Worm (Caenorhabditis elegans) whole organism, L4 larva: ENCODE measurements around the gene Y61B8B.3.

Source experiments
- F10B5.3 ChIP-seq: sonication (generic microtip); optimal IDR thresholded peaks from 2 replicates; lab custom pipeline; 2016; ENCODE audit warnings: mild to moderate bottlenecking, missing genetic modification characterization, missing compliant biosample characterization
- Y75B8A.6 ChIP-seq: fragments of 200-800 bp; sonication (Bioruptor generic); IDR thresholded peaks from 2 replicates; pipeline ENCODE4 v1.3.6; 2022; ENCODE audit warnings: missing genetic modification reagents, missing genetic modification characterization, missing compliant biosample characterization
- ZK337.2 ChIP-seq: fragments of 200-800 bp; sonication (Bioruptor generic); IDR thresholded peaks from 2 replicates; pipeline ENCODE4 v1.3.6; 2022; ENCODE audit warnings: missing genetic modification reagents, missing genetic modification characterization, missing compliant biosample characterization
- aly-2 ChIP-seq: sonication (generic microtip); optimal IDR thresholded peaks from 2 replicates; lab custom pipeline; 2018; ENCODE audit warnings: missing biosample characterization, missing genetic modification characterization
- ama-1 ChIP-seq: fragments of 150-350 bp; optimal IDR thresholded peaks from 2 replicates; lab custom pipeline; 2014; ENCODE audit warnings: inconsistent platforms, mixed read lengths
- ceh-20 ChIP-seq: fragments of 200-800 bp; sonication (Bioruptor generic); IDR thresholded peaks from 2 replicates; pipeline ENCODE4 v1.3.6; 2022; ENCODE audit warnings: missing genetic modification reagents, missing genetic modification characterization, missing compliant biosample characterization
- ceh-32 ChIP-seq: sonication (generic microtip); optimal IDR thresholded peaks from 2 replicates; lab custom pipeline; 2016; ENCODE audit warnings: mild to moderate bottlenecking, missing genetic modification characterization, missing compliant biosample characterization; ENCODE audit not compliant: poor library complexity
- ceh-44 ChIP-seq: fragments of 200-800 bp; sonication (Bioruptor generic); IDR thresholded peaks from 2 replicates; pipeline ENCODE4 v1.3.6; 2022; ENCODE audit warnings: missing genetic modification reagents, missing genetic modification characterization, missing compliant biosample characterization
- daf-16 ChIP-seq, 3 experiments: sonication (generic microtip); optimal IDR thresholded peaks; 2 replicates each; lab custom pipeline; 2016 to 2017; ENCODE audit warnings: missing genetic modification characterization in 3 of 3, missing genetic modification reagents in 3 of 3, mild to moderate bottlenecking in 2 of 3, missing compliant biosample characterization in 2 of 3, missing biosample characterization in 1 of 3, moderate library complexity in 1 of 3
- daf-8 ChIP-seq: fragments of 200-800 bp; sonication (Bioruptor generic); IDR thresholded peaks from 2 replicates; pipeline ENCODE4 v1.3.6; 2022; ENCODE audit warnings: missing genetic modification characterization, missing compliant biosample characterization
- dmd-6 ChIP-seq: fragments of 200-800 bp; sonication (Bioruptor generic); IDR thresholded peaks from 2 replicates; pipeline ENCODE4 v1.3.6; 2022; ENCODE audit warnings: missing genetic modification reagents, missing genetic modification characterization, missing compliant biosample characterization
- dmd-9 ChIP-seq: fragments of 200-800 bp; sonication (Bioruptor generic); IDR thresholded peaks from 2 replicates; pipeline ENCODE4 v1.3.6; 2022; ENCODE audit warnings: missing genetic modification reagents, missing genetic modification characterization, missing compliant biosample characterization
- duxl-1 ChIP-seq: sonication (generic microtip); optimal IDR thresholded peaks from 2 replicates; lab custom pipeline; 2016; ENCODE audit warnings: mild to moderate bottlenecking, missing genetic modification characterization, moderate library complexity, missing compliant biosample characterization; ENCODE audit not compliant: poor library complexity
- dve-1 ChIP-seq: sonication (generic microtip); optimal IDR thresholded peaks from 2 replicates; lab custom pipeline; 2017; ENCODE audit warnings: antibody characterized with exemption, mild to moderate bottlenecking, missing genetic modification characterization, missing compliant biosample characterization; ENCODE audit not compliant: insufficient read depth
- egl-27 ChIP-seq: sonication (generic microtip); optimal IDR thresholded peaks from 3 replicates; lab custom pipeline; 2017; ENCODE audit warnings: missing biosample characterization, missing genetic modification reagents, missing genetic modification characterization
- egl-43 ChIP-seq: fragments of 200-800 bp; sonication (Bioruptor generic); IDR thresholded peaks from 2 replicates; pipeline ENCODE4 v1.3.6; 2022; ENCODE audit warnings: missing genetic modification reagents, missing genetic modification characterization, missing compliant biosample characterization
- fkh-10 ChIP-seq: fragments of 150-350 bp; optimal IDR thresholded peaks from 2 replicates; lab custom pipeline; 2014; ENCODE audit warnings: missing biosample characterization, missing genetic modification reagents, missing genetic modification characterization
- fos-1 ChIP-seq: fragments of 150-350 bp; optimal IDR thresholded peaks from 2 replicates; lab custom pipeline; 2014; ENCODE audit warnings: missing biosample characterization, missing genetic modification characterization
- gei-8 ChIP-seq: fragments of 200-800 bp; sonication (Bioruptor generic); optimal IDR thresholded peaks from 2 replicates; lab custom pipeline; 2018; ENCODE audit warnings: mild to moderate bottlenecking, missing genetic modification characterization, missing compliant biosample characterization
- hif-1 ChIP-seq, 2 experiments: sonication (generic microtip); optimal IDR thresholded peaks; 2 replicates each; lab custom pipeline; 2016 to 2017; ENCODE audit warnings: missing compliant biosample characterization in 2 of 2, missing genetic modification characterization in 2 of 2, missing genetic modification reagents in 2 of 2, missing genotype in 2 of 2, mild to moderate bottlenecking in 1 of 2
- hlh-11 ChIP-seq: fragments of 200-800 bp; sonication (Bioruptor generic); optimal IDR thresholded peaks from 2 replicates; lab custom pipeline; 2018; ENCODE audit warnings: mild to moderate bottlenecking, missing genetic modification characterization, missing compliant biosample characterization
- hlh-30 ChIP-seq: sonication (generic microtip); optimal IDR thresholded peaks from 2 replicates; lab custom pipeline; 2017; ENCODE audit warnings: antibody characterized with exemption, mild to moderate bottlenecking, missing genetic modification characterization, missing compliant biosample characterization; ENCODE audit not compliant: insufficient read depth
- hmg-1.1 ChIP-seq: fragments of 200-800 bp; sonication (Bioruptor generic); IDR thresholded peaks from 2 replicates; pipeline ENCODE4 v1.3.6; 2022; ENCODE audit warnings: missing genetic modification reagents, missing genetic modification characterization, missing compliant biosample characterization
- jun-1 ChIP-seq: fragments of 150-350 bp; optimal IDR thresholded peaks from 2 replicates; lab custom pipeline; 2014; ENCODE audit warnings: missing biosample characterization, missing genetic modification reagents, missing genetic modification characterization
- lin-1 ChIP-seq: fragments of 200-800 bp; sonication (Bioruptor generic); IDR thresholded peaks from 2 replicates; pipeline ENCODE4 v1.3.6; 2022; ENCODE audit warnings: missing genetic modification reagents, missing genetic modification characterization, missing compliant biosample characterization
- lin-13 ChIP-seq: fragments of 150-350 bp; optimal IDR thresholded peaks from 2 replicates; lab custom pipeline; 2014; ENCODE audit warnings: missing biosample characterization, missing genetic modification reagents, missing genetic modification characterization
- lin-15B ChIP-seq: fragments of 150-350 bp; sonication (generic microtip); optimal IDR thresholded peaks from 3 replicates; lab custom pipeline; 2014; ENCODE audit warnings: missing biosample characterization, missing genetic modification characterization
- lin-39 ChIP-seq: fragments of 150-350 bp; optimal IDR thresholded peaks from 2 replicates; lab custom pipeline; 2014; ENCODE audit warnings: missing biosample characterization, missing genetic modification reagents, missing genetic modification characterization
- lir-3 ChIP-seq: sonication (generic microtip); optimal IDR thresholded peaks from 2 replicates; lab custom pipeline; 2016; ENCODE audit warnings: mild to moderate bottlenecking, missing genetic modification characterization, missing compliant biosample characterization
- lsy-2 ChIP-seq, 2 experiments: fragments of 150-350 bp in 1 of 2; sonication (generic microtip) in 1 of 2; optimal IDR thresholded peaks; 2 replicates each; lab custom pipeline; 2014 to 2017; ENCODE audit warnings: missing biosample characterization in 2 of 2, missing genetic modification characterization in 2 of 2
- madf-9 ChIP-seq: fragments of 200-800 bp; sonication (Bioruptor generic); conservative IDR thresholded peaks from 2 replicates; pipeline ENCODE4 v1.3.6; 2022; ENCODE audit warnings: missing genetic modification reagents, missing genetic modification characterization, missing compliant biosample characterization
- mxl-2 ChIP-seq: fragments of 200-800 bp; sonication (Bioruptor generic); conservative IDR thresholded peaks from 2 replicates; pipeline ENCODE4 v1.3.6; 2022; ENCODE audit warnings: missing genetic modification reagents, missing genetic modification characterization, missing compliant biosample characterization
- nhr-11 ChIP-seq: fragments of 150-350 bp; optimal IDR thresholded peaks from 2 replicates; lab custom pipeline; 2014; ENCODE audit warnings: missing biosample characterization, missing genetic modification characterization
- nhr-237 ChIP-seq: sonication (generic microtip); optimal IDR thresholded peaks from 2 replicates; lab custom pipeline; 2017; ENCODE audit warnings: missing biosample characterization, missing genetic modification characterization
- nhr-25 ChIP-seq: sonication (generic microtip); optimal IDR thresholded peaks from 2 replicates; lab custom pipeline; 2017; ENCODE audit warnings: missing genetic modification characterization, mild to moderate bottlenecking, missing compliant biosample characterization, antibody characterized with exemption, moderate library complexity, borderline replicate concordance; ENCODE audit not compliant: insufficient read depth
- nhr-28 ChIP-seq: fragments of 150-350 bp; optimal IDR thresholded peaks from 2 replicates; lab custom pipeline; 2014; ENCODE audit warnings: missing biosample characterization, missing genetic modification characterization
- nhr-6 ChIP-seq: fragments of 150-350 bp; optimal IDR thresholded peaks from 2 replicates; lab custom pipeline; 2014; ENCODE audit warnings: missing biosample characterization, missing genetic modification characterization
- pqm-1 ChIP-seq: sonication (generic microtip); optimal IDR thresholded peaks from 2 replicates; lab custom pipeline; 2017; ENCODE audit warnings: missing biosample characterization, missing genetic modification characterization
- snpc-1.2 ChIP-seq: fragments of 200-800 bp; sonication (Bioruptor generic); IDR thresholded peaks from 2 replicates; pipeline ENCODE4 v1.3.6; 2022; ENCODE audit warnings: missing genetic modification reagents, missing genetic modification characterization, missing compliant biosample characterization
- snpc-4 ChIP-seq: fragments of 150-350 bp; optimal IDR thresholded peaks from 2 replicates; lab custom pipeline; 2014; ENCODE audit warnings: missing biosample characterization, missing genetic modification characterization
- zag-1 ChIP-seq: fragments of 150-350 bp; optimal IDR thresholded peaks from 2 replicates; lab custom pipeline; 2014; ENCODE audit warnings: missing biosample characterization, missing genetic modification characterization
- zfp-3 ChIP-seq: fragments of 200-800 bp; sonication (Bioruptor generic); conservative IDR thresholded peaks from 2 replicates; pipeline ENCODE4 v1.3.6; 2022; ENCODE audit warnings: missing genetic modification reagents, missing genetic modification characterization, missing compliant biosample characterization
- zip-11 ChIP-seq: fragments of 200-800 bp; sonication (Bioruptor generic); IDR thresholded peaks from 2 replicates; pipeline ENCODE4 v1.3.6; 2022; ENCODE audit warnings: missing genetic modification characterization, missing compliant biosample characterization

Y61B8B.3 gene

DNA sequence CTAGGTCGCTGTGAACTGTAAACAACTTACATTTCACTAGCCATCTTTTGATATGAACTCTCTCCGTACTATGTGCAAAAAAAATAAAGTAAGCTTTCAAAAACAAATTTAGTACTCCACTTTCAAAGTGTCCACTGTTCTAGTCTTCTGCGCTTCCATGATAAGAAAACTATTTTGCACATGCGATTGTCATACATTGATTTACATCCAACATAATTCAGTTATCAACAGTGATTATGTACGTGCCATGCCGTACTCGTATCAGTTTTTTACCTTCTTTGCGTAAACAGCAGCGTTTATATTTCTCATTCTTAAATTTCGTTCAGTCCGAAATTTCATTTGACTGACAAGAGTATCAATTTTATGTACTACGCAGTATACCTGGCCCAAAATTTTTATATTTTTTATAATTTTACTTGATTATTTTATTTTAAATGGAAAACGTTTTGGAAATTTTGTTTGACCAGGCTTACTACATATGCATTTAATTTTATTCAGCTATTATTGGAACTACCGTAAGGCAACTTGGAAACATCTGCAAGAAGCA, 40.6 kb upstream of the Y61B8B.3 start, which contains the start of the genes fbxa-134 and F47H4.2 (continued):
- TF ChIP-seq gei-8 (GFP tag; lab: Kevin White, UChicago), result no peak
- TF ChIP-seq hmg-1.1, result no peak
- no peak for TF ChIP-seq ZK337.2

ce11 chrV:17350093-17350492, 37.8 kb upstream of the Y61B8B.3 start, which contains the start of gene lsy-27:
Gene lsy-27 (minus strand): TSS chrV:17350193.
- TF ChIP-seq lin-13 (GFP tag; lab: Kevin White, UChicago) (no peak), ceh-44 (GFP tag; lab: Robert Waterston, UW) (no peak), fkh-10 (no peak), ama-1 (lab: Kevin White, UChicago) (no peak), dmd-9 (GFP tag; lab: Robert Waterston, UW) (no peak), snpc-4 (tag; lab: Kevin White, UChicago) (no peak), nhr-11 (tag; lab: Kevin White, UChicago) (no peak), F10B5.3 (tag; lab: Kevin White, UChicago) (no peak), ceh-20 (GFP tag; lab: Robert Waterston, UW) (no peak), Y75B8A.6 (GFP tag; lab: Robert Waterston, UW) (no peak), duxl-1 (tag; lab: Kevin White, UChicago) (no peak), fos-1 (tag; lab: Kevin White, UChicago) (no peak), lin-15B (tag; lab: Kevin White, UChicago) (no peak), lin-1 (GFP tag; lab: Robert Waterston, UW) (no peak), nhr-237 (tag; lab: Kevin White, UChicago) (no peak)
- TF ChIP-seq, all 104 proteins: peak for 0

- TF ChIP-seq daf-16 (GFP tag; optimal IDR thresholded peaks at IDR 0.05; lab: Kevin White, UChicago) (no peak), daf-16 (tag; optimal IDR thresholded peaks at IDR 0.05; lab: Kevin White, UChicago) (peak; percentile 74), snpc-1.2 (GFP tag; lab: Robert Waterston, UW) (no peak), pqm-1 (tag; lab: Kevin White, UChicago) (peak; percentile 45), hif-1 (tag; optimal IDR thresholded peaks at IDR 0.05; lab: Kevin White, UChicago) (no peak), ceh-20 (GFP tag; lab: Robert Waterston, UW) (no peak), lsy-2 (tag; optimal IDR thresholded peaks at IDR 0.05; lab: Kevin White, UChicago) (no peak), Y75B8A.6 (GFP tag; lab: Robert Waterston, UW) (no peak)
Measured at ce11 chrV:17347602-17348001, 35.3 kb upstream of the Y61B8B.3 start, which contains the start of gene skr-5. Gene skr-5 (plus strand): TSS chrV:17347902.

DNA sequence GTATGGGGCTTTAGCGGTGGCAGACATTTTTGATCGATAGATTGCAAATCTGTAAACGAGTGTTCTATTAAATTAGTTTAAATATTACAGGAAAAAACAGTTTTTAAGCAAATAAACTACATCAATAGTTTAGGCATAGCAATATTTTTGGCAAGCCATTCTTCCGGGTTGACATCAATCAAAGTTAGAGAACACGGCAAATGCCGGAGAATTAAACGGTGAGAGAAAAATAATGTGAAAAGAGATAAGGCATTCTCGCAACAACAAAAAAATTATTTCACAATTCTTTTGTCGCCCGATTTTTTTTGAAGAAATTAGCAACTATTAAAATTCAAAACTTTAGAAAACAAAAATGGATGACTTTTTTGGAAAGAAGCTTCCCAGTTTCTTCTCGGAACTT, 32.6 kb upstream of the Y61B8B.3 start, which contains the start of the genes fbxa-188 and fbxa-189:
TSS of gene fbxa-188 (minus strand) at position 51 of the 400 bp plus-strand sequence.
TSS of gene fbxa-189 (plus strand) at position 339 of the 400 bp plus-strand sequence.
- TF ChIP-seq egl-27 (tag; lab: Kevin White, UChicago) (no peak), pqm-1 (tag; lab: Kevin White, UChicago) (peak; percentile 56), hlh-11 (no peak), nhr-28 (tag; lab: Kevin White, UChicago) (peak; percentile 40), lin-13 (GFP tag; lab: Kevin White, UChicago) (no peak), nhr-6 (no peak), daf-8 (GFP tag; lab: Robert Waterston, UW) (no peak), madf-9 (GFP tag; lab: Robert Waterston, UW) (no peak), egl-43 (GFP tag; lab: Robert Waterston, UW) (no peak), jun-1 (no peak), lin-39 (tag; lab: Kevin White, UChicago) (no peak), duxl-1 (tag; lab: Kevin White, UChicago) (peak; percentile 56), dmd-6 (GFP tag; lab: Robert Waterston, UW) (peak; percentile 10; the same call in 1 of the 2 replicates), zag-1 (tag; lab: Kevin White, UChicago) (no peak), lir-3 (tag; lab: Kevin White, UChicago) (no peak), aly-2 (tag; lab: Kevin White, UChicago) (no peak), ceh-32 (tag; lab: Kevin White, UChicago) (no peak), hlh-30 (tag; lab: Kevin White, UChicago) (no peak), zip-11 (GFP tag; lab: Robert Waterston, UW) (no peak), daf-16 (GFP tag; optimal IDR thresholded peaks at IDR 0.05; lab: Kevin White, UChicago) (no peak), daf-16 (tag; optimal IDR thresholded peaks at IDR 0.05; lab: Kevin White, UChicago) (peak; percentile 69), mxl-2 (GFP tag; lab: Robert Waterston, UW) (no peak), zfp-3 (GFP tag; lab: Robert Waterston, UW) (no peak), nhr-25 (tag; lab: Kevin White, UChicago) (no peak), dve-1 (tag; lab: Kevin White, UChicago) (peak; percentile 12), lsy-2 (tag; optimal IDR thresholded peaks at IDR 0.05; lab: Kevin White, UChicago) (no peak)
